Worm (Caenorhabditis elegans): Measurements from ENCODE around the gene taf-6.1.

taf-6.1 gene

DNA sequence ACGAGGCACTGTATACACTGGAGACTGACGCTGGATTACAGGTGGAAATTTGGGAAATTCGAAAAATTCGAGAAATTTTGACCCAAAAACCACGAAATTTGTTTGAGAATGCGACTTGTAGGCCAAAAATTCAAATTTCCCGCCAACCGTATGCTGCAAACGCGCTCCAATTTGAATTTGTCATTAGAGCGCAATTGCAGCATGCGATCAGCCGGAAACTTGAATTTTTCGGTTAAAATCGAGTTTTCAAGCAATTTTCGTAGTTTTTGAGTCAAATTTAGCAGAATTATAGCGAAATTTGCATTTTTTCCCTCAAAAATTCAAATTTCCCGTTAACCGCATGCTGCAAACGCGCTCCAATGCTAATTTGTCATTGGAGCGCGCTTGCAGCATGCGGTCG lies 2.5 kb downstream of the taf-6.1 start:
- TF ChIP-seq ama-1 (optimal IDR thresholded peaks at IDR 0.05) (no peak), sea-1 (GFP tag; conservative IDR thresholded peaks at IDR 0.05) (no peak), hnd-1 (tag; optimal IDR thresholded peaks at IDR 0.05) (no peak), F13C5.2 (tag; optimal IDR thresholded peaks at IDR 0.05) (no peak), pes-1 (GFP tag; IDR thresholded peaks at IDR 0.05) (no peak), ceh-13 (GFP tag; optimal IDR thresholded peaks at IDR 0.05) (no peak), tbx-37 (GFP tag; conservative IDR thresholded peaks at IDR 0.05) (no peak), scrt-1 (GFP tag; IDR thresholded peaks at IDR 0.05) (no peak), tbx-11 (GFP tag; IDR thresholded peaks at IDR 0.05) (no peak)

DNA sequence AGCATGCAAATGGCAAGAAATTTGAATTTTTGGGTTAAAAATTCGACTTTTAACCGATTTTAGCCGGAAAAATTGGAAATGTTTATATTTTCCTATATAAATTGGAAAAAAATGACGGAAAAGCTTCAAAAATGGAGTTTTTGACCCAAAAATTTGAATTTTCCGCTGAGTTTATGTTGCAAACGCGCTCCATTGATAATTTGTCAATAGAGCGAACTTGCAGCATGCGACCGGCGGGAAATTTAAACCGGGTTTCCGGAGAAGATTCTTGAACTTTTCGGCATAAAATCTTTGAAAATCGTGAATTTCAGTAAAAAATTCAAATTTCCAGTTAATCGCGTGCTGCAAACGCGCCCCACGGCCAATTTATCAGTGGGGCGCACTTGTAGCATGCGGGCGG lies 3.6 kb downstream of the taf-6.1 start:
- no peak for TF ChIP-seq ceh-13 (GFP tag; optimal IDR thresholded peaks at IDR 0.05)
- TF ChIP-seq tbx-37 (GFP tag; conservative IDR thresholded peaks at IDR 0.05), result no peak
- TF ChIP-seq ets-7 (tag; optimal IDR thresholded peaks at IDR 0.05), result no peak
- no peak for TF ChIP-seq ceh-36 (tag; optimal IDR thresholded peaks at IDR 0.05)
- no peak for TF ChIP-seq scrt-1 (GFP tag; IDR thresholded peaks at IDR 0.05)
- TF ChIP-seq hnd-1 (tag; optimal IDR thresholded peaks at IDR 0.05), result no peak
- TF ChIP-seq aly-1 (tag; optimal IDR thresholded peaks at IDR 0.05), result no peak
- no peak for TF ChIP-seq tbx-11 (GFP tag; IDR thresholded peaks at IDR 0.05)
- TF ChIP-seq tra-4 (tag; optimal IDR thresholded peaks at IDR 0.05), result no peak
- no peak for TF ChIP-seq ama-1 (optimal IDR thresholded peaks at IDR 0.05)

DNA sequence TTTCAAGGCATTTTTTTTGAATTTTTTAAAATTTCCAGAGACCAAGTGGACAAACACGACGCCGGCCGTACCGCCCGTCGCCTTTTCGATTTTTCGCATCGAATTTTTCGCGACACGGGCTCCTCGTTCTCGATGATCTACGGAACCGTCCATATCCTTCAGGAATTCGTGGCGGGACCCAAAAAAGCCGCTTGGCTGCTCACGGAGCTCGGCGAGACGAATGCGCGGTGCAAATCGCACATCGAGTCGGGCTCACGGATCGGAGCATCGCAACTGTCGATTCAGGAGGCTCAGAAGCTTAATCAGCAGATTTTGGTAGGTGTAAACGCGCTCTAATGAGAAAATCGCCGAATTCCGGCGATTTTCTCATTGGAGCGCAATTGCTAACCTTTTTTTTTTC lies 4.0 kb downstream of the taf-6.1 start:
- TF ChIP-seq sea-1 (GFP tag; conservative IDR thresholded peaks at IDR 0.05) (no peak), ets-7 (tag; optimal IDR thresholded peaks at IDR 0.05) (no peak), flt-1 (GFP tag; IDR thresholded peaks at IDR 0.05) (no peak), tra-4 (tag; optimal IDR thresholded peaks at IDR 0.05) (no peak), ceh-13 (GFP tag; optimal IDR thresholded peaks at IDR 0.05) (no peak), B0310.2 (tag; optimal IDR thresholded peaks at IDR 0.05) (no peak), pes-1 (GFP tag; IDR thresholded peaks at IDR 0.05) (no peak), scrt-1 (GFP tag; IDR thresholded peaks at IDR 0.05) (no peak), tbx-11 (GFP tag; IDR thresholded peaks at IDR 0.05) (no peak), tbx-37 (GFP tag; conservative IDR thresholded peaks at IDR 0.05) (no peak), aly-1 (tag; optimal IDR thresholded peaks at IDR 0.05) (no peak), hmg-4 (GFP tag; optimal IDR thresholded peaks at IDR 0.05) (no peak), hmbx-1 (tag; optimal IDR thresholded peaks at IDR 0.05) (no peak), hnd-1 (tag; optimal IDR thresholded peaks at IDR 0.05) (no peak), ceh-36 (tag; optimal IDR thresholded peaks at IDR 0.05) (no peak), F13C5.2 (tag; optimal IDR thresholded peaks at IDR 0.05) (no peak), ama-1 (optimal IDR thresholded peaks at IDR 0.05) (no peak)

DNA sequence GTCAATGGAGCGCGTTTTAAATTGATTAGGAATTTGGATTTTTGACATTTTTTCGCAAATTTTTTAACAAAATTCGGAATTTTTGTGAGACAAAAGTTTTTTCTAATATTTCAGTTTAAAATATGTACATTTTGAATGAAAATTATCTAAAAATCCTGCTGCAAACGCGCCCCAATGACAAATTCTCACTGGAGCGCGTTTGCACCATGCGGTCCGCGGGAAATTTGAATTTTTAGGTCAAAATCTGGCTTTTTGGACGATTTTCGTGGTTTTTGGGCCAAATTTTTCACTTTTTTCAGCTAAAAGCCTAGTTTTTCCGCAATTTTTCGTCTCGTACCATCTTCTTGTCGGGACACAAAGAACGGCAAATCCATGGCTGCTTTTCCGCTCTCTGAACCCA lies 5.0 kb downstream of the taf-6.1 start:
- TF ChIP-seq ama-1 (optimal IDR thresholded peaks at IDR 0.05) (no peak), flt-1 (GFP tag; IDR thresholded peaks at IDR 0.05) (no peak), ceh-13 (GFP tag; optimal IDR thresholded peaks at IDR 0.05) (no peak), sea-1 (GFP tag; conservative IDR thresholded peaks at IDR 0.05) (no peak), tra-4 (tag; optimal IDR thresholded peaks at IDR 0.05) (no peak), scrt-1 (GFP tag; IDR thresholded peaks at IDR 0.05) (no peak)

DNA sequence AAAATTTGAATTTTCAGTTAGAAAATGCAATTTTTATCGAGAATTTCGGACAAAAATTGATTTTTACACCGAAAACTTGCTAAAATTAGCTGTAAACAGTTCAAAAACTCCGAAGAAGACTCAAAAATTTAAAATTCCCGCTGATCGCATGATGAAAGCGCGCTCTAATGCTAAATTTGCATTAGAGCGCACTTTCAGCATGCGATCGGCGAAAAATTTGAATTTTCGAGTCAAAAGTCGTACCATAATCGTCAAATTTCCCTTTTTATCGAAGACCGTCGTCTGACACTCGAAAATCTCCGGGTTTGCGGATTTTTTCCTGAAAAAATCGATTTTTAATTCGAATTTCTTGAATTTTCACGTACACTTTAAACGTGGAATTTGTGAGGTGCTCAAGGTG lies 5.5 kb downstream of the taf-6.1 start:
- TF ChIP-seq tbx-37 (GFP tag; conservative IDR thresholded peaks at IDR 0.05) (no peak), aly-1 (tag; optimal IDR thresholded peaks at IDR 0.05) (no peak), tra-4 (tag; optimal IDR thresholded peaks at IDR 0.05) (no peak), hnd-1 (tag; optimal IDR thresholded peaks at IDR 0.05) (no peak), tbx-11 (GFP tag; IDR thresholded peaks at IDR 0.05) (no peak), sea-1 (GFP tag; conservative IDR thresholded peaks at IDR 0.05) (no peak), hmbx-1 (tag; optimal IDR thresholded peaks at IDR 0.05) (no peak), ceh-13 (GFP tag; optimal IDR thresholded peaks at IDR 0.05) (no peak), B0310.2 (tag; optimal IDR thresholded peaks at IDR 0.05) (no peak), scrt-1 (GFP tag; IDR thresholded peaks at IDR 0.05) (no peak), pes-1 (GFP tag; IDR thresholded peaks at IDR 0.05) (no peak), ets-7 (tag; optimal IDR thresholded peaks at IDR 0.05) (no peak), ama-1 (optimal IDR thresholded peaks at IDR 0.05) (no peak)

DNA sequence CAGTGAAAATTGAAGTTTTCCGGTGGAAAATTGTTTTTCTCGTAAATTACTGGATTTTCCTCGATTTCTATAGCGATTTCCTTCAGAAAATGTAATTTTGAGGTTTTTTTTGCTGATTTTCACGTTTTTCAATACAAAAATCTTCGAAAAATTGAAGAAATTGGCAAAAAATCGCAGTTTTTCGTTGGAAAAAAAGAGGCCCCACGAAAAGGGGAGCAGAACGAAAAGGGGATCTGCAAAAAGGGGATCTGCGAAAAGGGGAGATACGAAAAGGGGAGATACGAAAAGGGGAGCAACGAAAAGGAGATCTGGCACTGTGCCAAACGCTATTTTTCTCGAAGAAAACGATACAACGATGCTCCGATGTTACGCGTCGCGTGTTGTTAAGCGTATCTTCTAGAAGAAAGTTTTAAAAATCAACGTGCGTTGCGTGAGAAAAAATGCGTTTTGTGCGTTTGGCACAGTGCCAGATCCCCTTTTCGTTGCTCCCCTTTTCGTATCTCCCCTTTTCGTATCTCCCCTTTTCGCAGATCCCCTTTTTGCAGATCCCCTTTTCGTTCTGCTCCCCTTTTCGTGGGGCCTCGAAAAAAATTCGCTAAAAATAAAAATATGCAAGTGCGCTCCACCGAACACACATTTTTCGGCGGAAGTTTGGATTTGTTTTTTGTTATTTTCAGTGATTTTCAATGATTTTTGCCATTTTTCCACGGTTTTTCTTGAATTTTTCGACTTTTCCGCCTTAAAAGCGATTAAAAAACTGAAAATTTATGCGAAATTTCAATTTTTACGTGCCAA lies 6.7 kb downstream of the taf-6.1 start:
- 0 out of 2 replicates have a peak, but pooled peaks have one; percentile 9 for TF ChIP-seq sea-1 (GFP tag; conservative IDR thresholded peaks at IDR 0.05)
- peak; percentile 4 for TF ChIP-seq ets-7 (tag; optimal IDR thresholded peaks at IDR 0.05)
- peak; percentile 62; the same call in 1 of the 2 replicates for TF ChIP-seq pes-1 (GFP tag; IDR thresholded peaks at IDR 0.05)

DNA sequence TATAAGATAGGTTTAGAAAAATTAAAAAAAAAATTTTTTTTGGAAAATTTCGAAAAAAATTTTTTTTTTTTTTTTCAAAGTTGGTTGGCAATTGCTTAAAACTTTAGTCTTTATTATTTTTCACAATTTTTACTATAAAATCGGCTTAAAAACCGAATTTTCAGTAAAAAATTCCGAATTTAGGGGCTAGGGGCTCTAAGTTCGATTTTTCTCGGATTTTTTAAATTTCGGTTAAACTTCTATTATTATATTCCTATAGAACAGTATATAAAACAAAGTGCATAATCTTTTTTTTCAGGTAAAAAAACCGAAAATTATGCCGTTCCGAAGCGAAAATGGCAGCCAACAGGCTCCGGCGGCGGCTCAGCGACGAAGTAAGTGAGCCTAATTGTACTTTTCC lies 8.7 kb downstream of the taf-6.1 start, which contains the start of gene pod-2:
Gene pod-2, plus strand, starts transcription at position 301 of the 400 bp plus-strand sequence.
- TF ChIP-seq ceh-13 (GFP tag; optimal IDR thresholded peaks at IDR 0.05) (no peak), aly-1 (tag; optimal IDR thresholded peaks at IDR 0.05) (no peak), ama-1 (optimal IDR thresholded peaks at IDR 0.05) (no peak), B0310.2 (tag; optimal IDR thresholded peaks at IDR 0.05) (no peak), tra-4 (tag; optimal IDR thresholded peaks at IDR 0.05) (no peak), tbx-37 (GFP tag; conservative IDR thresholded peaks at IDR 0.05) (no peak), pes-1 (GFP tag; IDR thresholded peaks at IDR 0.05) (no peak), flt-1 (GFP tag; IDR thresholded peaks at IDR 0.05) (no peak), ceh-36 (tag; optimal IDR thresholded peaks at IDR 0.05) (no peak), ets-7 (tag; optimal IDR thresholded peaks at IDR 0.05) (no peak), F13C5.2 (tag; optimal IDR thresholded peaks at IDR 0.05) (no peak), hmg-4 (GFP tag; optimal IDR thresholded peaks at IDR 0.05) (no peak), hnd-1 (tag; optimal IDR thresholded peaks at IDR 0.05) (no peak), hmbx-1 (tag; optimal IDR thresholded peaks at IDR 0.05) (no peak), tbx-11 (GFP tag; IDR thresholded peaks at IDR 0.05) (no peak)

Data from whole organism, early embryonic.